Worm (Caenorhabditis elegans) whole organism, L4/young adult: ENCODE data around the gene fbxb-72.

Experiments used
- W03F9.2 ChIP-seq: fragments of 150-350 bp; optimal IDR thresholded peaks from 2 replicates; lab custom pipeline; 2014; ENCODE audit warnings: missing biosample characterization, missing genetic modification characterization
- dao-5 ChIP-seq: sonication (generic microtip); optimal IDR thresholded peaks from 2 replicates; lab custom pipeline; 2016; ENCODE audit warnings: missing genotype, missing genetic modification characterization, moderate library complexity, missing compliant biosample characterization
- him-1 ChIP-seq: sonication (generic microtip); optimal IDR thresholded peaks from 2 replicates; lab custom pipeline; 2016; ENCODE audit warnings: missing genotype, missing genetic modification reagents, missing genetic modification characterization, missing compliant biosample characterization

fbxb-72 gene

ce11 chrV:706918-707317, 16.8 kb downstream of the fbxb-72 start, which contains the start of gene srbc-38:
Gene srbc-38 (plus strand): TSS chrV:707218.
- TF ChIP-seq W03F9.2 (tag; lab: Kevin White, UChicago) (no peak), him-1 (tag; lab: Kevin White, UChicago) (no peak), dao-5 (tag; lab: Kevin White, UChicago) (no peak)

DNA sequence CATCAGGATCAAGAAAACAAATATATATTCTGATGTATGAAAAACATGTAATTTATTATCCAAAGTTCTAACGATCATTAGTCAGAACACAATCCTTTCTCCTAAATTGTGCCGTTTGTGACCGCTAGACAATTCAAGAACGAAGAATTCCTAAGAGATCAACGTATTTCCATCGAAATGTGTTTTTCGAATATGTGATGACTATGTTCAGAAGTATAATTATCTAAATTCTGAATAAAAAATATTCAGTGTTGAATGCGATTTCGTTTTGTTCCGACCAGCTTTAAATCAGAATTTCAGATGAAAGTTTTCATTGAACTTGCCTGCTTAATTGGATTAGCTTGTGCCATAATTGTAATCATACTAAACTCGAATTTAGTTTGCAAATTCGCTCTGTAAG, 21.5 kb downstream of the fbxb-72 start, which contains the start of gene srbc-37:
Gene srbc-37, plus strand, starts transcription at position 301 of the 400 bp plus-strand sequence.
- TF ChIP-seq W03F9.2 (tag; lab: Kevin White, UChicago), result no peak

DNA sequence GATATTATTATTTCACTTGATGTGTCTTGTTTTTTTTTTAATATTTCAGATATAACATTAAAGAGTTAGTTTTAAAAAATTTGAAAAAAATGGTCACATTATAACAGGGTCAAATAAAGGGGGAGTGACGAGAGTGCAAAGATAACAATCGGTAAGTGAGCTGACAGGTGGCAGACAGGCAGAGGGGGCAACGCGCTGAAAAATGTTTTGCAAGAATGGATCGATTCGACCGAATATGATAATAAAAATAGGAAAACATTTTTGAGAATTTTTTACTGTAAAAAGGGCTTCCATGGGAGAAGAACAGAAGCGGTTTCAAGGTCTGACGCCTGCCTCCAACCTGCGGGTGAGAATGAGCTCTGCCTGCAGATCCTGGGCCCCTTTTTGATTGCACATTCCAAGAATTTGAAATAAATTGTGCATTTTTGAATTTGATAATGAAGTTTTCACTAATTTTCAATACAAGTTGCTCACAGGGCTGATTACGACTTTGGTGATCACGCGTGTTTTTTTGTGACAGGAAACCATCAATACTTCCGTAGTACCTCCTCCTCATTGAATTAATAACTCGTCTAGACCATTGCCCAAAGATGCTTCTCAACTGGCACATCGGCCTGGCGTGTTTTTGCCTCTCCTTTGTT, 24.1 kb downstream of the fbxb-72 start, which contains the start of the genes ugt-29 and srx-5:
Gene ugt-29, minus strand, starts transcription at position 101 of the 641 bp plus-strand sequence.
Gene srx-5, plus strand, starts transcription at position 591 of the 641 bp plus-strand sequence.
- TF ChIP-seq him-1 (tag; lab: Kevin White, UChicago), result no peak
- no peak for TF ChIP-seq W03F9.2 (tag; lab: Kevin White, UChicago)
- TF ChIP-seq dao-5 (tag; lab: Kevin White, UChicago), result no peak

DNA sequence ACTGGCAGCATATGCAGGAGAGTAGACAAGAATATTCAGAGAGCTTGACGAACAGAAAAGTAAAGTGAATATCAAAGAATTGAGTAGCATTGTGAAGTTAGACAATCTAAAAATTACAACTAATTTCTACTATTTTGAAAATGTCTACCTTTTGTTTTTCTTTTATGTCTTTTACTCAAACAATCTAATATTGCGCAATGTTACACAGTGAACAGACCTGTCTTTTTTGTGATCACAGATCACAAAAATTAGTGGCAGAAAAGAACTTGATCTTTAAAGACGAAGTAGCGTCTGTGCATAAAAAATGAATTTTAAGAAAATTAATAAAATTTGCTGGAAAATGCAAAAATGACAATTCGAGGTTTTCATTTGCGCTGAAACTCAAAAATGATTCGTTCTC, 24.7 kb downstream of the fbxb-72 start:
- no peak for TF ChIP-seq W03F9.2 (tag; lab: Kevin White, UChicago)
- no peak for TF ChIP-seq dao-5 (tag; lab: Kevin White, UChicago)
- TF ChIP-seq him-1 (tag; lab: Kevin White, UChicago), result no peak

- TF ChIP-seq dao-5 (tag; lab: Kevin White, UChicago) (no peak), W03F9.2 (tag; lab: Kevin White, UChicago) (no peak), him-1 (tag; lab: Kevin White, UChicago) (no peak)
Measured at ce11 chrV:695914-696313, 27.8 kb downstream of the fbxb-72 start, which contains the start of gene srj-52. Gene srj-52 (minus strand): TSS chrV:696014.

DNA sequence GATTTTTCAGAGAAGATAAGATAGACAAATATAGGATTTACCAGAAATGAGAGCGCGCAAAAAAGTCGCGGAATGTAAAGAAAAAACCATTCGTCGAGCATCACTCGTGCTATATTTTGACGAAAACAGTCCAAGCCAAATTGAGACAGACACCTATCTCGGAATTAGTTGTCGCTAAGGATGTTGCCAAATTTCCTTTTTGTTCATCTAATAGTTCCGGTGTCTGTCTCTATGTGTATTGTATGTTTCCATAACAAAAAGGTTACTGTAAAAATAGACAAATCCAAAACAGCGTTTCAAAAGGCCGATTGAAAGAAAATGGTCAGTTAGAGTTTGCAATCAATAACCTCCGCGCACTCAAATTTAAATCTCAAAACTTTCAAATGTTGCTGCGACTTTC, 29.1 kb downstream of the fbxb-72 start, which contains the start of gene srj-53:
Gene srj-53, minus strand, starts transcription at position 101 of the 400 bp plus-strand sequence.
- TF ChIP-seq dao-5 (tag; lab: Kevin White, UChicago) (no peak), W03F9.2 (tag; lab: Kevin White, UChicago) (no peak), him-1 (tag; lab: Kevin White, UChicago) (no peak)

- TF ChIP-seq W03F9.2 (tag; lab: Kevin White, UChicago), result no peak
- TF ChIP-seq him-1 (tag; lab: Kevin White, UChicago), result no peak
- no peak for TF ChIP-seq dao-5 (tag; lab: Kevin White, UChicago)
Measured at ce11 chrV:692720-693422, 30.9 kb downstream of the fbxb-72 start, which contains the start of gene srx-4. Gene srx-4 (minus strand): TSS chrV:692770.

DNA sequence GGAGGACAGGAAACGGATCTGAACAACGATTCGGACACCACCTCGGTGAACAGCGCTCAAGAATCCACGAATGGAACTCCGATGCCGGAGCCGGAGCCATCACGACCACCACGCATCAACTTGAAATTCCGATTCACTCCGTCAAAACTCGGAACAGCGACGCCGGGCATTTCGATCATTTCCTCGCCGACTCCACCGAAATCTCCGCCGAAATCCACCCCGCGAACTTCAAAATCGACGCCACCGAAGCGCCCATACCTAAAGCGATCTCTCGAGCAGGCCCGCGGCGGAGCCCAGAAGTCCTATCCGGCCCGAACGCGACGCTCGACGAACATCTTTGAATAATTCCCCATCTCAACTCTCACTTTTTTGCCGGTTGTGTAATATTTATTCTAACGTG, 34.2 kb downstream of the fbxb-72 start:
- TF ChIP-seq dao-5 (tag; lab: Kevin White, UChicago) (no peak), him-1 (tag; lab: Kevin White, UChicago) (no peak), W03F9.2 (tag; lab: Kevin White, UChicago) (no peak)

DNA sequence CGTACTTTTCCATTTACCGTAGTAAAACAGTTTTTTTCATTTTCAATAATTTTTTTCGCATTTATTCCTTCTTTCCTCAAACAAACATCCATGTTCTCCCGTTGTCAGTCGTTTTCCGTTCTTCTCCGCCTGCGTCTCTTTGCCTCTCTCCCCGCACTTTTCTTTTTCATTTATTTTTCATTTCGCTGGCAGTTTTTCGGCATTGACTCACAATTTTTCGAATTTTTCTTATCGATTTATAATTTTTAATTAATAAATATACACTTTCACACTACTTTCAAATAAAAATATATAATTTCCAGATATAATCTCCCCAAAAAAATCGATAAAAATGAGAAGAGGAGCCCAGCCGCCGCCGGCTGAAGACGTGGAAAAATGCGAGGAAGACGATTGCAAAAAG, 36.4 kb downstream of the fbxb-72 start, which contains the start of gene H25P19.1:
Gene H25P19.1, plus strand, starts transcription at position 301 of the 400 bp plus-strand sequence.
- TF ChIP-seq him-1 (tag; lab: Kevin White, UChicago) (no peak), dao-5 (tag; lab: Kevin White, UChicago) (no peak)

DNA sequence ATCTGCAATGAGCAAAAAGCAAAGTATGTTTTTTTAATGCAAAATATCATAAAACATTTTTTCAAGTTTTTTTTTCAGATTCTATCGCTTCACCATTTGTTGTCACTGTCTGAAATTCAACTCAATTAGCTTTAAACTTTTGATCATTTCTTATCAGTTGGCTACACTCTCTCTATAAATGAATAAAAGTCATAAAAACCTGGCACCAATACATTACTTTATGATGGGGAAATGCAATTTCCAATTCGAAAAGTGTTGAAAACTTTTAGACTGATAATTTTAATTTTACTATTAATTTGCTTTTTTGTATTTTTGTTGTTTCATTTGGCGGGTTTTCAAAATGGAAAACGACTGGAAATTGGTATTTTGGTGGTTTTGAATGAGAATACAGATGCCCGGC, 39.9 kb downstream of the fbxb-72 start, which contains the start of gene F31F4.1:
Gene F31F4.1, plus strand, starts transcription at position 203 of the 400 bp plus-strand sequence.
- TF ChIP-seq dao-5 (tag; lab: Kevin White, UChicago), result no peak
- TF ChIP-seq him-1 (tag; lab: Kevin White, UChicago), result no peak
- TF ChIP-seq W03F9.2 (tag; lab: Kevin White, UChicago), result no peak

DNA sequence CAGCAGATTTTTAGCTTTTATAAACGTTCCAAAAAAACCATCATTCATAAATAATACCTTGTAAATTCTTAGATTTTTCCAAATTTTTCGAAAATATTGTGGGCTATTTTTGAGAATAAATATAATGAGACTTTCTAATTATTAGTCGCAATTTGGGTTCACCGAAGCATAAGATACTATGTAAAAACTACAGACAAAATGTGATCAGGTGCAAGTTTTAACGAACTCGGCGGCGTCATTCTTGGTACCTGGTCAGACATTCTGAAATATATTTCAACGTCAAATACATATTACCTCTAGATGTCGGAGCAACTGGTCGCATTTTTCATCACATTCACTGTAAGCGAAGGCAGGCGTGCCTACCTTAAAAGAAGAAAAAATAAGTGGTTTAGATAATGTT, 41.7 kb downstream of the fbxb-72 start, which contains the start of gene srx-23:
Gene srx-23, plus strand, starts transcription at position 301 of the 400 bp plus-strand sequence.
- TF ChIP-seq dao-5 (tag; lab: Kevin White, UChicago), result no peak
- no peak for TF ChIP-seq him-1 (tag; lab: Kevin White, UChicago)
- TF ChIP-seq W03F9.2 (tag; lab: Kevin White, UChicago), result no peak

DNA sequence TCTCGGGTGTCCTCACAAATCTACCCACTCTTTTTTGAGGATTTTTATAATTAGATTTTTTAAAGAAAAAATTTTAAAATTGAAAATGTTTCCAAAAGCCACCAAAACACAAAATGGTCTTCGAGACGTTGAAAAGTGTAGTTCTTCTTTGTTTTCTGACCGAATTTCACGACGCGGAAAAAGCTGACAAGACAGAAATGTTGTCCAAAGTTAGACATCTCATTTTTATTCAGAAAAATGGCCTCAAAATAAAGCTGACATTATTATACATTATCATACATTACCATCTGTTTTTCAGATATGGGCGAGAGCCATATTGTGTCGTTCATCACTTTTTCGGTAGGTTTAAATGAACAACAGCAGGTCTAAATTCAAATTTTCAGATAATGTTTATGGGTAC, 44.1 kb downstream of the fbxb-72 start, which contains the start of gene srx-22:
Gene srx-22, plus strand, starts transcription at position 301 of the 400 bp plus-strand sequence.
- TF ChIP-seq W03F9.2 (tag; lab: Kevin White, UChicago) (no peak), dao-5 (tag; lab: Kevin White, UChicago) (no peak), him-1 (tag; lab: Kevin White, UChicago) (no peak)

DNA sequence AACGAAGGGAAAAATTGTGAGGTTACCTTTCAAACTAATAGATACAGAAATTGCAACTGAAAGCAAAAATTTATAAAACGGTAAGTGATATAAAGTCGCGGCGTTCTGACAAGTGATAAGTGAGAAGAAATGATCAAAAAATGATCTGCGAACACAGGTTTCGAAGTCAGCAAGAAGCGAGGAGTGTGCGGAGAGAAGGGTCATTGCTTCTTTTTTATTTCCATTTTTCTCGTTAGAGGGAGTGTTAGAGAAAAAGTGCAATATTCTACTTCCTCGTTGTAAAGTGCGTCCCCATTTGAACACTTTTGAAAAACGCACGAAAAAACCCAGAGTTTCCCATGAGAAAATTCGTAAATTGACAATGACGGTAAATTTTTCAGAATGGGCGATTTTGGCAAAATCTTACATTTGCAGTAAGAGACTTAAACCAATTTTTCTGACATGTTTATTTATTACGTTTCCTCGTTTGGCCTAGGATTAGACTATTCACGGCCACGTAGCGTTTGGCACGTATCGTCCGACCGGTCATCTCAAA, 47.1 kb downstream of the fbxb-72 start, which contains the start of the genes fbxa-72 and srx-21:
Gene fbxa-72, minus strand, starts transcription at position 204 of the 535 bp plus-strand sequence.
Gene srx-21, plus strand, starts transcription at position 485 of the 535 bp plus-strand sequence.
- TF ChIP-seq dao-5 (tag; lab: Kevin White, UChicago) (no peak), him-1 (tag; lab: Kevin White, UChicago) (no peak), W03F9.2 (tag; lab: Kevin White, UChicago) (peak; percentile 4)
